Worm (Caenorhabditis elegans): ENCODE results near the gene R05G6.9.

DNA sequence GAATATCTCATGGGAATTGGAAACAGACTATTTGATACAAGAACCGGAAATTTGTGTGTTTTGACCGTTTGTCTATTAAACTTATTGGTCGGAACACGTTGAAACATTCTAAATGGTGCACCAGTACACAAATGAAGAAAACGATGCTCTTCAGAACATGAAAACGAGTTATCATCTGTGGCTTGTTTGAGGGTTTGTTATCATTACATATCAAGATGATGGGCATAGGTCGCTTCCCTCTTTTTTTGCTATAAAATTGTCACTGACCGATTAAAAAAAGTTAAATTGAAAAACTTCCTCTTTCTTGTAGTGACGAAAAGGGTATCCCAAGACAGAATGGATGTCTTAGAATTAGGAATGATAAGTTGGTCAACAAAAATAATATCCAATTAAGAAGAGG is 47.4 kb downstream of the R05G6.9 start:
- TF ChIP-seq ceh-83 (GFP tag; optimal IDR thresholded peaks at IDR 0.05) (no peak), nhr-76 (tag; optimal IDR thresholded peaks at IDR 0.05) (no peak)
